Worm (Caenorhabditis elegans) whole organism, L3 larva: Measurements from ENCODE around the gene ZK402.5.

ENCODE experiments used
- daf-12 ChIP-seq: fragments of 150-350 bp; optimal IDR thresholded peaks from 2 replicates; lab custom pipeline; 2014; ENCODE audit warnings: missing biosample characterization, missing genetic modification reagents, missing genetic modification characterization
- pha-4 ChIP-seq: fragments of 150-350 bp; optimal IDR thresholded peaks from 2 replicates; lab custom pipeline; 2014; ENCODE audit warnings: missing biosample characterization, missing genetic modification reagents, missing genetic modification characterization
- pqm-1 ChIP-seq: fragments of 150-350 bp; optimal IDR thresholded peaks from 2 replicates; lab custom pipeline; 2017; ENCODE audit warnings: missing biosample characterization, missing genetic modification characterization, inconsistent platforms

DNA sequence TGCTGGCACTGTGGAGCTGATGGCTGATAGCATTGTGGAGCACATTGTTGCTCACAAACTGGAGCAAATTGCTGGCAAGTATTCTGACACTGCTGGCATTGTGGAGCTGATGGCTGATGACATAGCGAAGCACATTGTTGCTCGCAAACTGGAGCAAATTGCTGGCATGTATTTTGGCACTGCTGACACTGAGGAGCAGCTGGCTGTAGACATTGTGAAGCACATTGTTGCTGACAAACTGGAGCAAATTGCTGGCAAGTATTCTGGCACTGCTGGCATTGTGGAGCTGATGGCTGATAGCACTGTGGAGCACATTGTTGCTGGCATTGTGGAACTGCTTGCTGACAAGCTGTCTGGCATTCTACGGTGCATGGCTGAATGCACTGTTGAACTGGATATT, 8.1 kb upstream of the ZK402.5 start:
- TF ChIP-seq pqm-1 (tag; lab: Kevin White, UChicago) (no peak), daf-12 (no peak), pha-4 (tag; lab: Kevin White, UChicago) (no peak)
